Worm (Caenorhabditis elegans) whole organism, late embryonic: ENCODE measurements around the gene srz-96.

ENCODE experiments used
- C08G9.2 ChIP-seq: sonication (generic microtip); optimal IDR thresholded peaks from 2 replicates; lab custom pipeline; 2016; ENCODE audit warnings: mild to moderate bottlenecking, missing genetic modification characterization, moderate library complexity, missing compliant biosample characterization
- C38D4.7 ChIP-seq: fragments of 200-800 bp; sonication (Bioruptor generic); optimal IDR thresholded peaks from 2 replicates; lab custom pipeline; 2018; ENCODE audit warnings: mild to moderate bottlenecking, missing genetic modification characterization, moderate library complexity, missing compliant biosample characterization
- F13H6.1 ChIP-seq: sonication (generic microtip); optimal IDR thresholded peaks from 2 replicates; lab custom pipeline; 2016; ENCODE audit warnings: missing genetic modification characterization, missing compliant biosample characterization
- Y22D7AL.16 ChIP-seq: sonication (generic microtip); optimal IDR thresholded peaks from 2 replicates; lab custom pipeline; 2016; ENCODE audit warnings: missing genetic modification characterization, missing compliant biosample characterization
- ahr-1 ChIP-seq: sonication (generic microtip); optimal IDR thresholded peaks from 2 replicates; lab custom pipeline; 2016; ENCODE audit warnings: missing genetic modification characterization, missing compliant biosample characterization
- ama-1 ChIP-seq: fragments of 150-350 bp; optimal IDR thresholded peaks from 2 replicates; lab custom pipeline; 2014
- ceh-19 ChIP-seq: fragments of 200-800 bp; sonication (Bioruptor generic); optimal IDR thresholded peaks from 2 replicates; lab custom pipeline; 2018; ENCODE audit warnings: mild to moderate bottlenecking, missing genetic modification characterization, missing compliant biosample characterization
- ceh-30 ChIP-seq: fragments of 150-350 bp; optimal IDR thresholded peaks from 2 replicates; lab custom pipeline; 2014; ENCODE audit warnings: missing biosample characterization, missing genetic modification characterization
- ceh-31 ChIP-seq: sonication (generic microtip); optimal IDR thresholded peaks from 2 replicates; lab custom pipeline; 2016; ENCODE audit warnings: missing genetic modification characterization, missing compliant biosample characterization
- ceh-45 ChIP-seq: fragments of 200-800 bp; sonication (Bioruptor generic); IDR thresholded peaks from 2 replicates; pipeline ENCODE4 v1.3.6; 2022; ENCODE audit warnings: missing genetic modification reagents, missing genetic modification characterization, missing compliant biosample characterization
- ceh-48 ChIP-seq: sonication (generic microtip); optimal IDR thresholded peaks from 2 replicates; lab custom pipeline; 2016; ENCODE audit warnings: missing genetic modification characterization, inconsistent platforms, missing compliant biosample characterization
- dve-1 ChIP-seq: sonication (generic microtip); optimal IDR thresholded peaks from 2 replicates; lab custom pipeline; 2017; ENCODE audit warnings: antibody characterized with exemption, mild to moderate bottlenecking, missing genetic modification characterization, missing compliant biosample characterization
- elt-2 ChIP-seq: sonication (generic microtip); optimal IDR thresholded peaks from 2 replicates; lab custom pipeline; 2016; ENCODE audit warnings: missing genetic modification reagents, missing genetic modification characterization, missing compliant biosample characterization
- fkh-6 ChIP-seq: sonication (generic microtip); optimal IDR thresholded peaks from 2 replicates; lab custom pipeline; 2016; ENCODE audit warnings: missing genetic modification characterization, missing compliant biosample characterization
- gmeb-2 ChIP-seq: sonication (generic microtip); optimal IDR thresholded peaks from 2 replicates; lab custom pipeline; 2016; ENCODE audit warnings: missing genetic modification characterization, inconsistent platforms, missing compliant biosample characterization
- hlh-13 ChIP-seq: fragments of 200-800 bp; sonication (Bioruptor generic); optimal IDR thresholded peaks from 2 replicates; lab custom pipeline; 2018; ENCODE audit warnings: mild to moderate bottlenecking, missing genetic modification characterization, missing compliant biosample characterization
- hlh-15 ChIP-seq: sonication (generic microtip); optimal IDR thresholded peaks from 2 replicates; lab custom pipeline; 2016; ENCODE audit warnings: missing genetic modification characterization, missing compliant biosample characterization
- hlh-6 ChIP-seq: sonication (generic microtip); optimal IDR thresholded peaks from 2 replicates; lab custom pipeline; 2016; ENCODE audit warnings: missing genotype, missing genetic modification characterization, missing compliant biosample characterization
- lin-11 ChIP-seq: fragments of 200-800 bp; sonication (Bioruptor generic); optimal IDR thresholded peaks from 2 replicates; lab custom pipeline; 2018; ENCODE audit warnings: mild to moderate bottlenecking, missing genetic modification characterization, missing compliant biosample characterization
- madf-2 ChIP-seq: sonication (generic microtip); optimal IDR thresholded peaks from 2 replicates; lab custom pipeline; 2017; ENCODE audit warnings: missing genetic modification characterization, missing compliant biosample characterization
- mec-3 ChIP-seq: sonication (generic microtip); optimal IDR thresholded peaks from 2 replicates; lab custom pipeline; 2016; ENCODE audit warnings: borderline replicate concordance, missing genetic modification characterization, missing compliant biosample characterization
- nfya-1 ChIP-seq: sonication (generic microtip); optimal IDR thresholded peaks from 2 replicates; lab custom pipeline; 2017; ENCODE audit warnings: missing genetic modification characterization, mild to moderate bottlenecking, missing compliant biosample characterization, antibody characterized with exemption, moderate library complexity
- nhr-11 ChIP-seq: fragments of 150-350 bp; optimal IDR thresholded peaks from 2 replicates; lab custom pipeline; 2014; ENCODE audit warnings: missing biosample characterization, missing genetic modification characterization
- nhr-232 ChIP-seq: sonication (generic microtip); optimal IDR thresholded peaks from 2 replicates; lab custom pipeline; 2016; ENCODE audit warnings: missing genetic modification characterization, missing compliant biosample characterization
- npax-4 ChIP-seq: sonication (generic microtip); optimal IDR thresholded peaks from 2 replicates; lab custom pipeline; 2016; ENCODE audit warnings: missing genetic modification characterization, missing compliant biosample characterization
- odd-2 ChIP-seq: sonication (generic microtip); optimal IDR thresholded peaks from 2 replicates; lab custom pipeline; 2017; ENCODE audit warnings: antibody characterized with exemption, mild to moderate bottlenecking, missing genetic modification characterization, missing compliant biosample characterization
- pat-9 ChIP-seq: fragments of 200-800 bp; sonication (Bioruptor generic); optimal IDR thresholded peaks from 2 replicates; lab custom pipeline; 2018; ENCODE audit warnings: mild to moderate bottlenecking, missing genetic modification characterization, moderate library complexity, missing compliant biosample characterization
- pax-1 ChIP-seq: fragments of 150-350 bp; optimal IDR thresholded peaks from 2 replicates; lab custom pipeline; 2014; ENCODE audit warnings: missing biosample characterization, missing genetic modification characterization
- pros-1 ChIP-seq: fragments of 150-350 bp; optimal IDR thresholded peaks from 2 replicates; lab custom pipeline; 2014; ENCODE audit warnings: missing biosample characterization, missing genetic modification reagents, missing genetic modification characterization
- sox-2 ChIP-seq: fragments of 200-800 bp; sonication (Bioruptor generic); IDR thresholded peaks from 2 replicates; pipeline ENCODE4 v1.3.6; 2022; ENCODE audit warnings: missing genetic modification reagents, missing genetic modification characterization, missing compliant biosample characterization
- sox-4 ChIP-seq: sonication (generic microtip); optimal IDR thresholded peaks from 2 replicates; lab custom pipeline; 2017; ENCODE audit warnings: mild to moderate bottlenecking, missing genetic modification characterization, inconsistent platforms, missing compliant biosample characterization
- ttx-3 ChIP-seq: sonication (generic microtip); optimal IDR thresholded peaks from 2 replicates; lab custom pipeline; 2016; ENCODE audit warnings: missing genetic modification reagents, missing genetic modification characterization, missing compliant biosample characterization
- unc-3 ChIP-seq, 2 experiments: fragments of 200-800 bp in 1 of 2; sonication (Bioruptor generic) in 1 of 2; sonication (generic microtip) in 1 of 2; conservative IDR thresholded peaks in 1 of 2; optimal IDR thresholded peaks in 1 of 2; 2 replicates each; pipeline versions ENCODE4 v1.3.6 to Lab custom; 2016 to 2022; ENCODE audit warnings: missing compliant biosample characterization in 2 of 2, missing genetic modification characterization in 2 of 2, missing genetic modification reagents in 1 of 2
- unc-42 ChIP-seq: sonication (generic microtip); optimal IDR thresholded peaks from 2 replicates; lab custom pipeline; 2016; ENCODE audit warnings: missing genotype, missing genetic modification characterization, missing compliant biosample characterization
- unc-86 ChIP-seq: sonication (generic microtip); optimal IDR thresholded peaks from 2 replicates; lab custom pipeline; 2016; ENCODE audit warnings: missing genetic modification characterization, missing compliant biosample characterization
- zip-5 ChIP-seq: sonication (generic microtip); optimal IDR thresholded peaks from 2 replicates; lab custom pipeline; 2016; ENCODE audit warnings: missing genetic modification characterization, missing compliant biosample characterization
- ztf-16 ChIP-seq: sonication (generic microtip); optimal IDR thresholded peaks from 2 replicates; lab custom pipeline; 2017; ENCODE audit warnings: missing genetic modification characterization, missing compliant biosample characterization

Gene srz-96

DNA sequence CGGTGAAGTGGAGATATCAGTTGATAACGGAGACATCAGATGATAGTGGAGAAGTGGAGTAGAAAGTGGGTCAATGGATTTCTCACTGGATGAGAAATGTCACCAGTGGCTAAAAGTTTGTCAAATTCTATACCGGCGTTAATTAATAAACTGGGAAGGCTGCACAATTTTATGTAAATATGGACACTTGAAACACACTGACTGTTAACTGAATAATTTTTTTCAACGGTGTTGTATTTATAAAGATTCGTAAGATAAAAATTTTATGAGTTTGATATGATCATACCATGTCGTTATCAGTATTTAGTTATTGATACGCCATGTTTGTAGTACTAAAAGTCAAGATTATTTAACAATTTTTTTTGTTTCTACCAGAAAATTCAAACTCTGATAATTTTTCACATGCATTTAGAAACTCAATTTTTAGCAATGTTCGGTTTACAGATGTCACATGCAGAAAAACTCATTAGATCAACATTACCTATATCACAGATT lies 39.5 kb upstream of the srz-96 start, which contains the start of gene F40D4.12:
Gene F40D4.12 (plus strand): TSS at position 445 of the 495 bp plus-strand sequence.
- TF ChIP-seq C38D4.7 (GFP tag; lab: Kevin White, UChicago) (no peak), elt-2 (tag; lab: Kevin White, UChicago) (peak; percentile 58)

DNA sequence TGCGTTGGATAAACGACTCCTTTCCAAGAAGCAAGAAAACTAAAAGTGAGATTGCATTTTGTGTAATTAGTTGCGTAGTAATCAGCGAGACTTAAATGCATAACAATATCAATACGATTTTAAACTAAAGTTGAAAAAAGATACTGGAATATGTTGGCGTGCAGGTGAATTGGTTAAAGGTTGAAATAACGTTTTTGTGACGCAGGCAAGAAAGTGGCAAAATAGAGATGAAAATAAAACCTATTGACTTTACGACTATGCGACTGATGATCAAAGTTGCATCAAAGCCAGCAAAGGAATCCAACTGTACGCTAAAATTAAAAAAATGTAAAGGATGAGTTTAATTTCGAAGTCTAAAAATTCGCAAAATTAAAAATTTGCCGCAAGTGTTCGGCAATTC lies 33.6 kb upstream of the srz-96 start, which contains the start of gene srh-102:
Gene srh-102 (minus strand): TSS at position 101 of the 400 bp plus-strand sequence.
- TF ChIP-seq dve-1 (tag; lab: Kevin White, UChicago): no peak
- no peak for TF ChIP-seq madf-2 (tag; lab: Kevin White, UChicago)
- TF ChIP-seq nfya-1: no peak
- TF ChIP-seq unc-3 (GFP tag; conservative IDR thresholded peaks at IDR 0.05; lab: Robert Waterston, UW): no peak
- TF ChIP-seq unc-3 (tag; optimal IDR thresholded peaks at IDR 0.05; lab: Kevin White, UChicago): no peak
- no peak for TF ChIP-seq odd-2
- no peak for TF ChIP-seq elt-2 (tag; lab: Kevin White, UChicago)
- no peak for TF ChIP-seq hlh-15 (tag; lab: Kevin White, UChicago)
- no peak for TF ChIP-seq pax-1 (tag; lab: Kevin White, UChicago)

- no peak for TF ChIP-seq fkh-6 (tag; lab: Kevin White, UChicago)
- no peak for TF ChIP-seq ama-1 (lab: Kevin White, UChicago)
- TF ChIP-seq ahr-1 (tag; lab: Kevin White, UChicago): no peak
- TF ChIP-seq zip-5 (tag; lab: Kevin White, UChicago): no peak
- TF ChIP-seq nhr-11: no peak
- no peak for TF ChIP-seq hlh-15 (tag; lab: Kevin White, UChicago)
- TF ChIP-seq mec-3 (tag; lab: Kevin White, UChicago): no peak
- no peak for TF ChIP-seq ceh-45
- TF ChIP-seq sox-4 (tag; lab: Kevin White, UChicago): no peak
- no peak for TF ChIP-seq lin-11 (tag; lab: Kevin White, UChicago)
- TF ChIP-seq hlh-6 (tag; lab: Kevin White, UChicago): no peak
- no peak for TF ChIP-seq nhr-232 (tag; lab: Kevin White, UChicago)
- TF ChIP-seq unc-86: no peak
- TF ChIP-seq ceh-31 (tag; lab: Kevin White, UChicago): no peak
- no peak for TF ChIP-seq unc-42 (tag; lab: Kevin White, UChicago)
- TF ChIP-seq ceh-30 (tag; lab: Kevin White, UChicago): no peak
- TF ChIP-seq ztf-16 (tag; lab: Kevin White, UChicago): no peak
- TF ChIP-seq npax-4 (tag; lab: Kevin White, UChicago): no peak
- TF ChIP-seq Y22D7AL.16: no peak
Observed at ce11 chrV:17167457-17167856, 31.6 kb upstream of the srz-96 start, which contains the start of gene srz-66. Gene srz-66 (minus strand): TSS chrV:17167557.

DNA sequence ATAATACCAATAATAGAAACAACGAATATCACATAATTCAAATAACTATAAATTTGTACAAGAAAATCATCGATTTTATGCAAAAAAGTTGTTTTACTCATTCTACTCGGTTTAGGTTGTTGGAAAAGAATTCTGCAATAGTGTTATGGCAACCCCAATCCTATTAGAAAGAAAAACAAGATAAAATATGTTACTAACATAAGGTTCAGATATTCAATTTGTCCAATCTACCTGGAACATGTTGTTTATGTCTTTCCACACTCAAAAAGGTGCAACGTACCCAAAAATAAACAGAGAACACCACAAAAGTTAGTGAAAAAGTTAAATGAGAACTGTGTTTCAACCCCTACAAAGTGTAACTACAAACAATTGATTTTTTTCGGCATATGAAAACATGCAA lies 28.2 kb upstream of the srz-96 start, which contains the start of gene srw-51:
Gene srw-51 (minus strand): TSS at position 101 of the 400 bp plus-strand sequence.
- TF ChIP-seq npax-4 (tag; lab: Kevin White, UChicago): no peak

- TF ChIP-seq ttx-3 (tag; lab: Kevin White, UChicago): no peak
- no peak for TF ChIP-seq ceh-48 (tag; lab: Kevin White, UChicago)
- TF ChIP-seq pros-1 (tag; lab: Kevin White, UChicago): no peak
- TF ChIP-seq nhr-232 (tag; lab: Kevin White, UChicago): no peak
- TF ChIP-seq ceh-19 (GFP tag; lab: Kevin White, UChicago): no peak
- TF ChIP-seq pat-9 (tag; lab: Kevin White, UChicago): no peak
- TF ChIP-seq gmeb-2 (tag; lab: Kevin White, UChicago): no peak
- no peak for TF ChIP-seq pax-1 (tag; lab: Kevin White, UChicago)
- no peak for TF ChIP-seq zip-5 (tag; lab: Kevin White, UChicago)
- no peak for TF ChIP-seq nfya-1
- no peak for TF ChIP-seq hlh-13 (GFP tag; lab: Kevin White, UChicago)
- no peak for TF ChIP-seq fkh-6 (tag; lab: Kevin White, UChicago)
- no peak for TF ChIP-seq sox-2 (GFP tag; lab: Robert Waterston, UW)
- no peak for TF ChIP-seq ama-1 (lab: Kevin White, UChicago)
- TF ChIP-seq lin-11 (tag; lab: Kevin White, UChicago): no peak
- no peak for TF ChIP-seq F13H6.1 (tag; lab: Kevin White, UChicago)
- no peak for TF ChIP-seq C08G9.2 (tag; lab: Kevin White, UChicago)
- TF ChIP-seq dve-1 (tag; lab: Kevin White, UChicago): no peak
- no peak for TF ChIP-seq C38D4.7 (GFP tag; lab: Kevin White, UChicago)
Observed at ce11 chrV:17171551-17171950, 27.5 kb upstream of the srz-96 start, which contains the start of gene srbc-26. Gene srbc-26 (plus strand): TSS chrV:17171851.
